Fruit fly (Drosophila melanogaster): ENCODE measurements around the gene ATPsynepsilonL.

Gene ATPsynepsilonL

dm6 chr3R:10147176-10147575, 25.6 kb downstream of the ATPsynepsilonL start:
- no peak for TF ChIP-seq Rel (GFP tag; optimal IDR thresholded peaks at IDR 0.05)
- no peak for TF ChIP-seq Rel (tag; optimal IDR thresholded peaks at IDR 0.05)
- no peak for TF ChIP-seq Myc (optimal IDR thresholded peaks at IDR 0.05)

dm6 chr3R:10148376-10148887, 26.9 kb downstream of the ATPsynepsilonL start:
- TF ChIP-seq CG32264 (GFP tag; optimal IDR thresholded peaks at IDR 0.05) (no peak), CG9705 (GFP tag; optimal IDR thresholded peaks at IDR 0.05) (no peak), Jra (GFP tag; optimal IDR thresholded peaks at IDR 0.05) (no peak)

- TF ChIP-seq OdsH (GFP tag; optimal IDR thresholded peaks at IDR 0.05) (no peak), Rel (GFP tag; optimal IDR thresholded peaks at IDR 0.05) (no peak), Rel (tag; optimal IDR thresholded peaks at IDR 0.05) (no peak), fru (GFP tag; optimal IDR thresholded peaks at IDR 0.05) (no peak), h (GFP tag; optimal IDR thresholded peaks at IDR 0.05) (no peak), sv (GFP tag; optimal IDR thresholded peaks at IDR 0.05) (no peak), sage (GFP tag; optimal IDR thresholded peaks at IDR 0.05) (no peak), Dif (GFP tag; optimal IDR thresholded peaks at IDR 0.05; ENCODE audit: partially characterized antibody) (no peak), br (GFP tag; optimal IDR thresholded peaks at IDR 0.05) (no peak)
Observed at dm6 chr3R:10149667-10150398, 28.3 kb downstream of the ATPsynepsilonL start.

dm6 chr3R:10150555-10150954, 29.0 kb downstream of the ATPsynepsilonL start:
- no peak for TF ChIP-seq dmrt93B (GFP tag; optimal IDR thresholded peaks at IDR 0.05)
- no peak for TF ChIP-seq foxo (GFP tag; optimal IDR thresholded peaks at IDR 0.05)
- no peak for TF ChIP-seq dl (GFP tag; optimal IDR thresholded peaks at IDR 0.05; ENCODE audit: insufficient read depth in 1 of 2, partially characterized antibody in 2 of 2)
- no peak for TF ChIP-seq Sp1 (GFP tag; optimal IDR thresholded peaks at IDR 0.05)
- TF ChIP-seq dsf (GFP tag; optimal IDR thresholded peaks at IDR 0.05; ENCODE audit: borderline replicate concordance): no peak
- TF ChIP-seq Abd-B (GFP tag; optimal IDR thresholded peaks at IDR 0.05): no peak
- no peak for TF ChIP-seq OdsH (GFP tag; optimal IDR thresholded peaks at IDR 0.05)
- no peak for TF ChIP-seq jim (GFP tag; optimal IDR thresholded peaks at IDR 0.05)
- no peak for TF ChIP-seq lola (GFP tag; optimal IDR thresholded peaks at IDR 0.05)
- TF ChIP-seq Dif (GFP tag; optimal IDR thresholded peaks at IDR 0.05; ENCODE audit: partially characterized antibody): no peak
- no peak for TF ChIP-seq sage (GFP tag; optimal IDR thresholded peaks at IDR 0.05)
- TF ChIP-seq br (GFP tag; optimal IDR thresholded peaks at IDR 0.05): no peak
- no peak for TF ChIP-seq woc (GFP tag; optimal IDR thresholded peaks at IDR 0.05)
- no peak for TF ChIP-seq h (GFP tag; optimal IDR thresholded peaks at IDR 0.05)

dm6 chr3R:10151830-10152513, 30.4 kb downstream of the ATPsynepsilonL start, which contains the start of gene CG34303:
Gene CG34303 (minus strand): TSS chr3R:10151880.
- TF ChIP-seq foxo (GFP tag; optimal IDR thresholded peaks at IDR 0.05) (no peak), Rel (GFP tag; optimal IDR thresholded peaks at IDR 0.05) (no peak), Rel (tag; optimal IDR thresholded peaks at IDR 0.05) (peak; percentile 64)

- no peak for TF ChIP-seq Hnf4 (GFP tag; optimal IDR thresholded peaks at IDR 0.05)
- no peak for TF ChIP-seq sv (GFP tag; optimal IDR thresholded peaks at IDR 0.05)
Observed at dm6 chr3R:10153957-10154685, 32.5 kb downstream of the ATPsynepsilonL start.

- TF ChIP-seq h (GFP tag; optimal IDR thresholded peaks at IDR 0.05) (no peak), Hnf4 (GFP tag; optimal IDR thresholded peaks at IDR 0.05) (no peak), tai (GFP tag; optimal IDR thresholded peaks at IDR 0.05) (no peak), ey (GFP tag; optimal IDR thresholded peaks at IDR 0.05) (peak; percentile 13), woc (GFP tag; optimal IDR thresholded peaks at IDR 0.05) (peak; percentile 81), OdsH (GFP tag; optimal IDR thresholded peaks at IDR 0.05) (peak; percentile 8), rgr (GFP tag; optimal IDR thresholded peaks at IDR 0.05) (no peak), sv (GFP tag; optimal IDR thresholded peaks at IDR 0.05) (no peak), CG9705 (GFP tag; optimal IDR thresholded peaks at IDR 0.05) (peak; percentile 45), Hr83 (GFP tag; optimal IDR thresholded peaks at IDR 0.05; ENCODE audit: poor library complexity, severe bottlenecking) (peak; percentile 74), Dif (GFP tag; optimal IDR thresholded peaks at IDR 0.05; ENCODE audit: partially characterized antibody) (no peak), Hr78 (GFP tag; optimal IDR thresholded peaks at IDR 0.05) (no peak), fru (GFP tag; optimal IDR thresholded peaks at IDR 0.05) (no peak), lola (GFP tag; optimal IDR thresholded peaks at IDR 0.05) (no peak), Rel (GFP tag; optimal IDR thresholded peaks at IDR 0.05) (no peak), Rel (tag; optimal IDR thresholded peaks at IDR 0.05) (no peak), foxo (GFP tag; optimal IDR thresholded peaks at IDR 0.05) (peak in 1 of 2 experiments; percentile 51)
Observed at dm6 chr3R:10161163-10161562, 39.6 kb downstream of the ATPsynepsilonL start, which contains the start of gene CG6254. Gene CG6254 (minus strand): TSS chr3R:10161331.
